Worm (Caenorhabditis elegans) whole organism, L2 larva: ENCODE measurements around the gene T16G12.4.

ENCODE experiments used
- dmd-4 ChIP-seq: sonication (generic microtip); optimal IDR thresholded peaks from 2 replicates; lab custom pipeline; 2017; ENCODE audit warnings: missing biosample characterization, missing genetic modification characterization
- lin-39 ChIP-seq: fragments of 150-350 bp; optimal IDR thresholded peaks from 2 replicates; lab custom pipeline; 2014; ENCODE audit warnings: missing biosample characterization, missing genetic modification reagents, missing genetic modification characterization
- mab-5 ChIP-seq: fragments of 150-350 bp; optimal IDR thresholded peaks from 2 replicates; lab custom pipeline; 2014; ENCODE audit warnings: missing biosample characterization, missing genetic modification characterization
- peb-1 ChIP-seq: fragments of 150-350 bp; optimal IDR thresholded peaks from 2 replicates; lab custom pipeline; 2014; ENCODE audit warnings: missing biosample characterization, missing genetic modification characterization
- unc-55 ChIP-seq: fragments of 150-350 bp; sonication (generic microtip); optimal IDR thresholded peaks from 3 replicates; lab custom pipeline; 2014; ENCODE audit warnings: missing biosample characterization, missing genetic modification reagents, missing genetic modification characterization
- ztf-11 ChIP-seq: sonication (generic microtip); optimal IDR thresholded peaks from 2 replicates; lab custom pipeline; 2017; ENCODE audit warnings: missing biosample characterization, missing genetic modification characterization

ce11 chrIII:10090685-10091084 is 33.1 kb downstream of the T16G12.4 start, which contains the start of gene gtf-2H2C:
- no peak for TF ChIP-seq ztf-11 (tag; lab: Kevin White, UChicago)
- no peak for TF ChIP-seq peb-1
- no peak for TF ChIP-seq lin-39
- TF ChIP-seq mab-5 (tag; lab: Kevin White, UChicago): no peak
- no peak for TF ChIP-seq dmd-4 (tag; lab: Kevin White, UChicago)
- no peak for TF ChIP-seq unc-55 (GFP tag; lab: Kevin White, UChicago)
